Worm (Caenorhabditis elegans) whole organism, late embryonic: Measurements from ENCODE around the gene cids-1.
A peak's percentile ranks its signal among the peaks of the same experiment; 100 is the strongest.

ENCODE experiments used
- C38D4.7 ChIP-seq: fragments of 200-800 bp; sonication (Bioruptor generic); optimal IDR thresholded peaks from 2 replicates; lab custom pipeline; 2018; ENCODE audit warnings: mild to moderate bottlenecking, missing genetic modification characterization, moderate library complexity, missing compliant biosample characterization
- K02D7.2 ChIP-seq: sonication (generic microtip); optimal IDR thresholded peaks from 2 replicates; lab custom pipeline; 2017; ENCODE audit warnings: mild to moderate bottlenecking, missing genetic modification characterization, missing compliant biosample characterization
- K09A11.1 ChIP-seq: sonication (generic microtip); optimal IDR thresholded peaks from 2 replicates; lab custom pipeline; 2017; ENCODE audit warnings: antibody characterized with exemption, mild to moderate bottlenecking, missing genetic modification characterization, missing compliant biosample characterization; ENCODE audit not compliant: insufficient read depth
- T23F11.4 ChIP-seq: fragments of 200-800 bp; sonication (Bioruptor generic); optimal IDR thresholded peaks from 2 replicates; lab custom pipeline; 2018; ENCODE audit warnings: mild to moderate bottlenecking, missing genetic modification characterization, missing compliant biosample characterization
- ama-1 ChIP-seq: fragments of 150-350 bp; optimal IDR thresholded peaks from 2 replicates; lab custom pipeline; 2014
- ceh-14 ChIP-seq: sonication (generic microtip); optimal IDR thresholded peaks from 2 replicates; lab custom pipeline; 2016; ENCODE audit warnings: missing genotype, missing genetic modification characterization, missing compliant biosample characterization
- ceh-19 ChIP-seq: fragments of 200-800 bp; sonication (Bioruptor generic); optimal IDR thresholded peaks from 2 replicates; lab custom pipeline; 2018; ENCODE audit warnings: mild to moderate bottlenecking, missing genetic modification characterization, missing compliant biosample characterization
- ceh-2 ChIP-seq: sonication (generic microtip); optimal IDR thresholded peaks from 2 replicates; lab custom pipeline; 2016; ENCODE audit warnings: missing genotype, missing genetic modification characterization, missing compliant biosample characterization
- ceh-24 ChIP-seq: sonication (generic microtip); optimal IDR thresholded peaks from 2 replicates; lab custom pipeline; 2016; ENCODE audit warnings: mild to moderate bottlenecking, missing genetic modification characterization, missing compliant biosample characterization
- ceh-30 ChIP-seq: fragments of 150-350 bp; optimal IDR thresholded peaks from 2 replicates; lab custom pipeline; 2014; ENCODE audit warnings: missing biosample characterization, missing genetic modification characterization
- ceh-31 ChIP-seq: sonication (generic microtip); optimal IDR thresholded peaks from 2 replicates; lab custom pipeline; 2016; ENCODE audit warnings: missing genetic modification characterization, missing compliant biosample characterization
- ceh-45 ChIP-seq: fragments of 200-800 bp; sonication (Bioruptor generic); IDR thresholded peaks from 2 replicates; pipeline ENCODE4 v1.3.6; 2022; ENCODE audit warnings: missing genetic modification reagents, missing genetic modification characterization, missing compliant biosample characterization
- ceh-48 ChIP-seq: sonication (generic microtip); optimal IDR thresholded peaks from 2 replicates; lab custom pipeline; 2016; ENCODE audit warnings: missing genetic modification characterization, inconsistent platforms, missing compliant biosample characterization
- ceh-9 ChIP-seq: sonication (generic microtip); optimal IDR thresholded peaks from 2 replicates; lab custom pipeline; 2016; ENCODE audit warnings: mild to moderate bottlenecking, missing genetic modification characterization, inconsistent platforms, missing compliant biosample characterization
- che-1 ChIP-seq: sonication (generic microtip); optimal IDR thresholded peaks from 2 replicates; lab custom pipeline; 2016; ENCODE audit warnings: mild to moderate bottlenecking, missing genetic modification characterization, missing compliant biosample characterization
- dmd-4 ChIP-seq: sonication (generic microtip); optimal IDR thresholded peaks from 2 replicates; lab custom pipeline; 2016; ENCODE audit warnings: borderline replicate concordance, missing genetic modification characterization, missing compliant biosample characterization
- elt-2 ChIP-seq: sonication (generic microtip); optimal IDR thresholded peaks from 2 replicates; lab custom pipeline; 2016; ENCODE audit warnings: missing genetic modification reagents, missing genetic modification characterization, missing compliant biosample characterization
- eyg-1 ChIP-seq: sonication (generic microtip); optimal IDR thresholded peaks from 2 replicates; lab custom pipeline; 2016; ENCODE audit warnings: missing genotype, missing genetic modification characterization, missing compliant biosample characterization
- fkh-10 ChIP-seq: fragments of 150-350 bp; optimal IDR thresholded peaks from 2 replicates; lab custom pipeline; 2014; ENCODE audit warnings: missing biosample characterization, missing genetic modification reagents, missing genetic modification characterization
- fkh-6 ChIP-seq: sonication (generic microtip); optimal IDR thresholded peaks from 2 replicates; lab custom pipeline; 2016; ENCODE audit warnings: missing genetic modification characterization, missing compliant biosample characterization
- gmeb-2 ChIP-seq: sonication (generic microtip); optimal IDR thresholded peaks from 2 replicates; lab custom pipeline; 2016; ENCODE audit warnings: missing genetic modification characterization, inconsistent platforms, missing compliant biosample characterization
- hlh-13 ChIP-seq: fragments of 200-800 bp; sonication (Bioruptor generic); optimal IDR thresholded peaks from 2 replicates; lab custom pipeline; 2018; ENCODE audit warnings: mild to moderate bottlenecking, missing genetic modification characterization, missing compliant biosample characterization
- hlh-30 ChIP-seq: sonication (generic microtip); optimal IDR thresholded peaks from 2 replicates; lab custom pipeline; 2017; ENCODE audit warnings: antibody characterized with exemption, missing genetic modification characterization, missing compliant biosample characterization; ENCODE audit not compliant: insufficient read depth
- lim-6 ChIP-seq: sonication (generic microtip); optimal IDR thresholded peaks from 2 replicates; lab custom pipeline; 2016; ENCODE audit warnings: missing genetic modification characterization, missing compliant biosample characterization
- lin-11 ChIP-seq: fragments of 200-800 bp; sonication (Bioruptor generic); optimal IDR thresholded peaks from 2 replicates; lab custom pipeline; 2018; ENCODE audit warnings: mild to moderate bottlenecking, missing genetic modification characterization, missing compliant biosample characterization
- mec-3 ChIP-seq: sonication (generic microtip); optimal IDR thresholded peaks from 2 replicates; lab custom pipeline; 2016; ENCODE audit warnings: borderline replicate concordance, missing genetic modification characterization, missing compliant biosample characterization
- nfya-1 ChIP-seq: sonication (generic microtip); optimal IDR thresholded peaks from 2 replicates; lab custom pipeline; 2017; ENCODE audit warnings: missing genetic modification characterization, mild to moderate bottlenecking, missing compliant biosample characterization, antibody characterized with exemption, moderate library complexity
- odd-2 ChIP-seq: sonication (generic microtip); optimal IDR thresholded peaks from 2 replicates; lab custom pipeline; 2017; ENCODE audit warnings: antibody characterized with exemption, mild to moderate bottlenecking, missing genetic modification characterization, missing compliant biosample characterization
- pha-2 ChIP-seq: sonication (generic microtip); optimal IDR thresholded peaks from 2 replicates; lab custom pipeline; 2017; ENCODE audit warnings: mild to moderate bottlenecking, missing genetic modification characterization, missing compliant biosample characterization
- pha-4 ChIP-seq: fragments of 150-350 bp; optimal IDR thresholded peaks from 2 replicates; lab custom pipeline; 2018; ENCODE audit warnings: missing biosample characterization, missing genetic modification reagents, missing genetic modification characterization
- pros-1 ChIP-seq: fragments of 150-350 bp; optimal IDR thresholded peaks from 2 replicates; lab custom pipeline; 2014; ENCODE audit warnings: missing biosample characterization, missing genetic modification reagents, missing genetic modification characterization
- ref-2 ChIP-seq: sonication (generic microtip); optimal IDR thresholded peaks from 2 replicates; lab custom pipeline; 2016; ENCODE audit warnings: missing genetic modification characterization, missing compliant biosample characterization
- sox-4 ChIP-seq: sonication (generic microtip); optimal IDR thresholded peaks from 2 replicates; lab custom pipeline; 2017; ENCODE audit warnings: mild to moderate bottlenecking, missing genetic modification characterization, inconsistent platforms, missing compliant biosample characterization
- tbx-2 ChIP-seq: sonication (generic microtip); optimal IDR thresholded peaks from 2 replicates; lab custom pipeline; 2016; ENCODE audit warnings: missing genetic modification characterization, missing compliant biosample characterization
- unc-3 ChIP-seq, 2 experiments: fragments of 200-800 bp in 1 of 2; sonication (Bioruptor generic) in 1 of 2; sonication (generic microtip) in 1 of 2; conservative IDR thresholded peaks in 1 of 2; optimal IDR thresholded peaks in 1 of 2; 2 replicates each; pipeline versions ENCODE4 v1.3.6 to Lab custom; 2016 to 2022; ENCODE audit warnings: missing compliant biosample characterization in 2 of 2, missing genetic modification characterization in 2 of 2, missing genetic modification reagents in 1 of 2
- unc-42 ChIP-seq: sonication (generic microtip); optimal IDR thresholded peaks from 2 replicates; lab custom pipeline; 2016; ENCODE audit warnings: missing genotype, missing genetic modification characterization, missing compliant biosample characterization
- unc-86 ChIP-seq: sonication (generic microtip); optimal IDR thresholded peaks from 2 replicates; lab custom pipeline; 2016; ENCODE audit warnings: missing genetic modification characterization, missing compliant biosample characterization

The cids-1 gene

ce11 chrIII:8280352-8280751, 36.1 kb downstream of the cids-1 start:
- no peak for TF ChIP-seq ceh-45 (GFP tag; lab: Robert Waterston, UW)
- TF ChIP-seq ceh-31 (tag; lab: Kevin White, UChicago), result peak; percentile 11

- TF ChIP-seq ceh-9 (tag; lab: Kevin White, UChicago) (no peak), hlh-13 (GFP tag; lab: Kevin White, UChicago) (no peak), mec-3 (tag; lab: Kevin White, UChicago) (no peak), ceh-30 (no peak), ama-1 (lab: Kevin White, UChicago) (no peak), K09A11.1 (tag; lab: Kevin White, UChicago) (no peak), ceh-24 (tag; lab: Kevin White, UChicago) (no peak), gmeb-2 (tag; lab: Kevin White, UChicago) (no peak), odd-2 (tag; lab: Kevin White, UChicago) (no peak), ceh-45 (GFP tag; lab: Robert Waterston, UW) (no peak)
Measured at ce11 chrIII:8281310-8281709, 37.1 kb downstream of the cids-1 start.

ce11 chrIII:8283525-8283924, 39.3 kb downstream of the cids-1 start:
- TF ChIP-seq fkh-6 (tag; lab: Kevin White, UChicago) (no peak), unc-86 (no peak), unc-3 (GFP tag; conservative IDR thresholded peaks at IDR 0.05; lab: Robert Waterston, UW) (no peak), unc-3 (tag; optimal IDR thresholded peaks at IDR 0.05; lab: Kevin White, UChicago) (no peak), C38D4.7 (GFP tag; lab: Kevin White, UChicago) (no peak), ceh-45 (GFP tag; lab: Robert Waterston, UW) (no peak), ceh-48 (tag; lab: Kevin White, UChicago) (no peak), ama-1 (lab: Kevin White, UChicago) (no peak), pha-2 (tag; lab: Kevin White, UChicago) (no peak), hlh-30 (tag; lab: Kevin White, UChicago) (no peak), ceh-31 (tag; lab: Kevin White, UChicago) (no peak), ceh-14 (tag; lab: Kevin White, UChicago) (no peak), lin-11 (tag; lab: Kevin White, UChicago) (no peak), sox-4 (tag; lab: Kevin White, UChicago) (no peak), eyg-1 (tag; lab: Kevin White, UChicago) (no peak), pha-4 (no peak), nfya-1 (tag; lab: Kevin White, UChicago) (no peak)

DNA sequence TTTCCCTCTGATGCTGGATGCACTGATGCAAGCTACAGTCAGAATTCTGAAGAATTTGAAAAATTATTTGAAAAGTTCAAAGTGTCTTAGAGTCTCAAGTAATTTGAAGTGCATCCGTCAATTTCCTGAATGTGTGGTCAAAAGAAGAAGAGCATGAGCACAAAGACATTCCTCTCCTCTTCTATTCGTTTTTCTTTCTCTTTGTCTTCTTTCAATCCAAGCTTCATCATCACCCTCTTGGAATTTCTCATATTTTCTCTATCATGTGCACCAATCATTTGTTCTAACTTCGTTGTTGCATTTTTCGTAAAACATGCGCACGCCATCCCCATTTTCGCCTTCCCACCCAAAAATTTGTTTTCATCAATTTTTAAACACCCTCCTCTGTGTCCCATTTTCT, 41.8 kb downstream of the cids-1 start:
- TF ChIP-seq unc-42, result peak; percentile 61
- TF ChIP-seq dmd-4 (tag; lab: Kevin White, UChicago), result no peak
- TF ChIP-seq, all 69 proteins: peak for 1

DNA sequence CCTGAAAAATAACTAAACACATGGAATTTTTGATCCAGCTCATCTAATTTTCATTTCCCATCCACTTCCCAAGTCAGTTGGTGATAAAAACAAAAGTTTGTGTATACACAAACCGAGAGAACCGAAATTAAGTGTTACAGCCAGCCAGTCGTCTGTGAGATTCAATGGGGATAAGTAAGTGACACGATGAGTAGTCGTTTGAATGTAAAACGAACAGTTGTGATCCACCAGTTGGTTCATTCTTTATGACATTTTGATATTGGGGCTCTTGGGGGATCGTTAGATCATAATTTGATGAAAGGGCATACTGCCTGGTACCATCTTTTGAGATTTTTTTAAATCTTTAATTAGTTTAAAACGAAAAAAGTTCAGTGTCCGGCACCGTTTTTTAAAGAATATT, 42.6 kb downstream of the cids-1 start:
- no peak for TF ChIP-seq elt-2 (tag; lab: Kevin White, UChicago)
- no peak for TF ChIP-seq tbx-2 (tag; lab: Kevin White, UChicago)
- no peak for TF ChIP-seq lim-6 (tag; lab: Kevin White, UChicago)
- TF ChIP-seq dmd-4 (tag; lab: Kevin White, UChicago), result no peak
- no peak for TF ChIP-seq fkh-10
- TF ChIP-seq che-1 (tag; lab: Kevin White, UChicago), result no peak
- no peak for TF ChIP-seq pros-1 (tag; lab: Kevin White, UChicago)
- no peak for TF ChIP-seq hlh-30 (tag; lab: Kevin White, UChicago)
- no peak for TF ChIP-seq odd-2 (tag; lab: Kevin White, UChicago)
- TF ChIP-seq unc-42, result no peak
- no peak for TF ChIP-seq ceh-19 (GFP tag; lab: Kevin White, UChicago)
- no peak for TF ChIP-seq pha-2 (tag; lab: Kevin White, UChicago)
- no peak for TF ChIP-seq ceh-2 (tag; lab: Kevin White, UChicago)
- TF ChIP-seq ref-2 (tag; lab: Kevin White, UChicago), result no peak
- no peak for TF ChIP-seq T23F11.4 (GFP tag; lab: Kevin White, UChicago)
- no peak for TF ChIP-seq K02D7.2 (tag; lab: Kevin White, UChicago)
